Fruit fly (Drosophila melanogaster) whole organism, wandering third instar larva: Measurements from ENCODE around the gene CG4045.

Experiments
- Abd-B ChIP-seq: fragments of >200 bp; optimal IDR thresholded peaks from 2 replicates; lab custom pipeline; 2017; ENCODE audit warnings: missing biosample characterization, missing genetic modification characterization
- Dfd ChIP-seq: fragments of >200 bp; optimal IDR thresholded peaks from 2 replicates; lab custom pipeline; 2017; ENCODE audit warnings: missing biosample characterization, missing genetic modification characterization
- Hr78 ChIP-seq: fragments of >200 bp; optimal IDR thresholded peaks from 2 replicates; lab custom pipeline; 2017; ENCODE audit warnings: missing biosample characterization, missing genetic modification characterization
- Rel ChIP-seq, 2 experiments: fragments of 200-800 bp; sonication (Bioruptor generic) in 1 of 2; optimal IDR thresholded peaks; 2 replicates in 1 of 2; 3 replicates in 1 of 2; lab custom pipeline; 2016 to 2019; ENCODE audit warnings: mild to moderate bottlenecking in 2 of 2, missing biosample characterization in 2 of 2, missing genetic modification characterization in 2 of 2, moderate library complexity in 1 of 2
- dmrt93B ChIP-seq: fragments of 200-800 bp; sonication (Bioruptor generic); optimal IDR thresholded peaks from 2 replicates; lab custom pipeline; 2018; ENCODE audit warnings: missing biosample characterization, mild to moderate bottlenecking, missing genetic modification characterization
- tai ChIP-seq: sonication (Bioruptor generic); optimal IDR thresholded peaks from 2 replicates; lab custom pipeline; 2016; ENCODE audit warnings: missing biosample characterization, missing genetic modification characterization

DNA sequence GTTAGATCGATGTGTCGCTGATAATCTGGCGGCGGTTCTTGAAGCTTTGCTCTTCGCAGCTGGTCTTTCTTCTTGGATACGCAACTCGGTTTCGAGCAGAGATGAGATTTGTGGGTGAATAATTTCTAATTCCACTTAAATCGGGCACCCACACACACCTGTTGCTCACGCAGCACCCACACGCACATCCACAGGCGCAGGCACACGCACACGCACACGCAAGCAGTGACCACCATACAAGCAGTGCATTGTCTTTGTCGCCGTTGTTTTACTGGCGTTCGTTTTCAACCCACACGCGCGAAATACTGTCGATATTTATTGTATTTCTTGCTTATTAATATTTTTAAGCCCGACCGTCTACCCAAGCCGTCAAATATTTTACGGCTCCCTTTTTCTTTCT lies 20.6 kb upstream of the CG4045 start:
- TF ChIP-seq Rel (GFP tag; optimal IDR thresholded peaks at IDR 0.05; lab: Kevin White, UChicago): no peak
- TF ChIP-seq Rel (tag; optimal IDR thresholded peaks at IDR 0.05; lab: Kevin White, UChicago): no peak
- no peak for TF ChIP-seq tai
- no peak for TF ChIP-seq Hr78 (GFP tag; lab: Kevin White, UChicago)
- no peak for TF ChIP-seq Abd-B (GFP tag; lab: Kevin White, UChicago)
- TF ChIP-seq dmrt93B (GFP tag; lab: Kevin White, UChicago): no peak
- TF ChIP-seq Dfd (GFP tag; lab: Kevin White, UChicago): no peak
